Worm (Caenorhabditis elegans) whole organism, dauer: ENCODE results near the gene R13A1.10.

ENCODE experiments used
- unc-62 ChIP-seq: sonication (generic microtip); optimal IDR thresholded peaks from 2 replicates; lab custom pipeline; 2017; ENCODE audit warnings: missing biosample characterization, missing genetic modification reagents, missing genetic modification characterization

Gene R13A1.10

DNA sequence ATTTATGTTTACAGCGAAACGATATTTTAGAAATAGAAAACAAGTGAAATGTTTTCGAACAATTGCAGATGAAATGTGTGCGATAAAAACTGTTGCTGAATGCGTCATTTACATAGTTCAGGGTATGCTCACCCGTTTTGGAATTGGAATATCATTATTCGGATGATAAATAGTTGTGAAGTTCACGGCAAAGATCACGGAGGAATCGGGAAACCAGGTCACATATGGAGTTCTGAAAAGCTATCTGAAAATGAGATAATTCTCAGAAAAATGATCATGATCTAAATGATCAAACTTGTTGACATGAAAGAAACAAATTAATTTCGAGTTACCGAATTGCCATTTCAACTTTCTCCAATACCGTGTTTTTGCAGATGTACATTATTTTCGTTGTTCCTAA lies 31.2 kb downstream of the R13A1.10 start, which contains the start of gene best-16:
Gene best-16 (minus strand): TSS at position 101 of the 400 bp plus-strand sequence.
- no peak for TF ChIP-seq unc-62 (GFP tag; lab: Kevin White, UChicago)

- TF ChIP-seq unc-62 (GFP tag; lab: Kevin White, UChicago), result no peak
Measured at ce11 chrIV:7191745-7192144, 35.2 kb downstream of the R13A1.10 start, which contains the start of gene R13A1.5. Gene R13A1.5 (minus strand): TSS chrIV:7191845.

ce11 chrIV:7190409-7190808 lies 36.6 kb downstream of the R13A1.10 start:
- no peak for TF ChIP-seq unc-62 (GFP tag; lab: Kevin White, UChicago)

DNA sequence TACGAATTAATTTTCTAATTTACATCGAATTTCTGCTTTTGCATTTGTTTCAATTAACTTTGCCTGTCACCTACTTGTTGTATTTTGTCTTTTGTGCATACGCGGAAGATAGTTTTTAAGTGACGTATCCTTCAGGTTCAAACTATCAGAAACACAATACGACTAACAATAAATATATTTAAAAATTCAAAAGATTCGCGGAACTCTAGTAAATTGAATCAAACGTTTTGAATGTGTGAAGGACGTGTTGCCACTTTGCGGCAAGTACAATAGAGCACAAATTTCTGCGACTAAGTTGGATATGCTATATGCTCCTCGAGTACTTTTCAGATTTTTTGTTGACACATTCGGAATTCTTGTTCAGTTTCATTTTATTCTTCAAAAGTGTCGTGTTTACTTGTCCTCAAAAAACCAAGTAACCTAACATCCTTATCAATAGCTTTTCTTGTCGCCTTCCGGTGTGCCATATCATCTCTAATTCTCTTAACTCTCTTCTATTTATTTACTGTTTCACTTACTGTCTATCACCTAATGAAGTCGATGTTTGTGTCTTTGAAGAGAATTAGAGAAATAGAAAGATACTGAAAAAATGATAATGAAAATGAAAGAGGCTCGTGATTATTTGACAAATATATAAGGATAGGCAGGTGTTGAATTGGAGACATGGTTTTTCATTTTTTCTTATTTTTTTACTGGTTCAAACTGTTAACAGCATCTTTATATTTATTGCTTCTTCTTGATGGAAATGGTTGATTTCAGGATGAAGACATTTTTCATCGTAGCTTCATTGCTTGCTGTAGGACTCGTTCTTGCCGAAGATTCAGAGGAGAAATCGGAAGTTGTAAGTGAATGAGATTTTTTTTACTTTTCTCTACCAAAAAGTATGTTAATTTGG lies 38.2 kb downstream of the R13A1.10 start, which contains the start of gene srlf-7:
Gene srlf-7 (plus strand): TSS at position 760 of the 895 bp plus-strand sequence.
- no peak for TF ChIP-seq unc-62 (GFP tag; lab: Kevin White, UChicago)

DNA sequence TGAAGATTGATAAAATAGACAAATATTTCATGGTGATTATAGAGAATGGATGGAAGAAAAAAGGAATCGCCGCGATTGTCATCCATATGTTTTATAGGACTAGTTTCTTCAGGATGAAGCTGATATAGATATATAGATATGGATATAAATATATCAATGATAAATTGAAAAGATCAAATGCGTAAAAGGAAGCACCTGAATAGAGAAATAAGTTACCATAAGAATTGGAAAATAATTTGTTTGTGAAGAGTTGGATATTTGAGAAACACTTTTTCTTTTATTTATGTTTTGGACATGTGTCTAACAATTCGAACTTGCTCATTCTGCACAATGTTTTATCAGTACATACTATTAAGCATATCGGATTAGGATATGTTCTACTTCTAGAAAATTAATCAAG lies 38.9 kb downstream of the R13A1.10 start, which contains the start of gene C42D4.13:
Gene C42D4.13 (minus strand): TSS at position 101 of the 400 bp plus-strand sequence.
- no peak for TF ChIP-seq unc-62 (GFP tag; lab: Kevin White, UChicago)

ce11 chrIV:7186756-7187155 lies 40.2 kb downstream of the R13A1.10 start, which contains the start of gene str-249:
Gene str-249 (minus strand): TSS chrIV:7186856.
- no peak for TF ChIP-seq unc-62 (GFP tag; lab: Kevin White, UChicago)

DNA sequence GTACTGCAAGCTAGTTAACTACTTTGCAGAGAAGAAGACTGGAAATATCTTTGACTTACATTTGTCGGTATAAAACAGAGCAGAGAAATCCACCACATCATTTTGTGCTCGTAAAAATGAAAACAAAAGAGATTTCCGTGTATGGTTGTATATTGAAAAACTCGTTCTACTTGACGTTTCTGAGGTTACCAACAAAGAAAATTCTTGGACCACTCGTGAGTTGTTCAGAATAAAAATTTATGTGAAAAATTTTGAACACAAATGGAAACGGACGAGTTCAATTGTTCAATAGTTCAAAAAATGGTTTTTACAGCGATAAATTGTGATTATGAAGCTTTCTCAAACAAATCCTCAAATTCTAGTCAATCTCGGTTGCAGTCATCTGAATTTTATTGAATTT lies 42.4 kb downstream of the R13A1.10 start, which contains the start of gene clec-179:
Gene clec-179 (minus strand): TSS at position 101 of the 400 bp plus-strand sequence.
- no peak for TF ChIP-seq unc-62 (GFP tag; lab: Kevin White, UChicago)

ce11 chrIV:7182818-7183217 lies 44.2 kb downstream of the R13A1.10 start:
- no peak for TF ChIP-seq unc-62 (GFP tag; lab: Kevin White, UChicago)

- no peak for TF ChIP-seq unc-62 (GFP tag; lab: Kevin White, UChicago)
Measured at ce11 chrIV:7180304-7180703, 46.7 kb downstream of the R13A1.10 start, which contains the start of gene cest-10. Gene cest-10 (plus strand): TSS chrIV:7180557.

DNA sequence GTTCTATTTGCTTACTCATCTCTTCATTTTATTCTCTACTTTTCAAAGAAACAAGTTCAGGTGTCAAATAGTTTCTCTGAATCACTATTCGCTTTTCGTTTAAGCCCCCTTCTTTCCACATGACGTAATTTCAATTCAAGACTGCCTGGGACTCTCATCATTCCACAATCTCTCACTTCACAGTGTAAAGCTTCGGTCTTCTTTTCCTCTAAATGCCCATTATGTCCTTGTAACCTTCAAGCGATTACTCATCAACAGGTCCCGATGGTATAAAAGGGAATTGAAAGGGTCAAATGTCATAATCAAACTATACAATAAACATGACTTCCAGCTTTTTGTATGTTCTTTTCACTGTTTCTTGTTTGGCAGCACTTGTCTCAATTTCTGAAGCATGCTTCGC lies 48.0 kb downstream of the R13A1.10 start, which contains the start of gene C42D4.3:
Gene C42D4.3 (plus strand): TSS at position 298 of the 400 bp plus-strand sequence.
- TF ChIP-seq unc-62 (GFP tag; lab: Kevin White, UChicago), result no peak

- TF ChIP-seq unc-62 (GFP tag; lab: Kevin White, UChicago), result no peak
Measured at ce11 chrIV:7176887-7177286, 50.1 kb downstream of the R13A1.10 start, which contains the start of gene str-44. Gene str-44 (plus strand): TSS chrIV:7177187.
